Fruit fly (Drosophila melanogaster) whole organism: Measurements from ENCODE around the gene CG14312.

ENCODE experiments used
- Dll ChIP-seq: fragments of >200 bp; optimal IDR thresholded peaks from 2 replicates; lab custom pipeline; 2017
- pan ChIP-seq: fragments of >200 bp; optimal IDR thresholded peaks from 2 replicates; lab custom pipeline; 2017
- psq ChIP-seq: fragments of >200 bp; optimal IDR thresholded peaks from 2 replicates; lab custom pipeline; 2017

dm6 chr3R:18250815-18251214 lies 32.5 kb downstream of the CG14312 start, which contains the start of gene CG18598:
- no peak for TF ChIP-seq psq
- TF ChIP-seq pan (lab: Kevin White, UChicago): no peak
- TF ChIP-seq Dll (lab: Kevin White, UChicago): no peak
